Fruit fly (Drosophila melanogaster) whole organism, embryonic: ENCODE measurements around the gene Scox.

Source experiments
- ATbp ChIP-seq: fragments of 200-800 bp; sonication (Bioruptor generic); optimal IDR thresholded peaks from 2 replicates; lab custom pipeline; 2017; ENCODE audit warnings: missing biosample characterization, mild to moderate bottlenecking, missing genetic modification characterization, missing genetic modification reagents
- Bdp1 ChIP-seq: fragments of 200-800 bp; sonication (Bioruptor generic); optimal IDR thresholded peaks from 3 replicates; lab custom pipeline; 2016; ENCODE audit warnings: missing biosample characterization, missing genetic modification characterization
- CG10209 ChIP-seq: fragments of 200-800 bp; sonication (Bioruptor generic); optimal IDR thresholded peaks from 3 replicates; lab custom pipeline; 2017; ENCODE audit warnings: missing biosample characterization, mild to moderate bottlenecking, missing genetic modification characterization, missing genetic modification reagents
- CG10321 ChIP-seq: fragments of 200-800 bp; sonication (Bioruptor generic); IDR thresholded peaks from 2 replicates; pipeline ENCODE4 v1.3.6; 2022; ENCODE audit warnings: missing biosample characterization, missing genetic modification characterization
- CG10366 ChIP-seq: fragments of 200-800 bp; sonication (Bioruptor generic); IDR thresholded peaks from 2 replicates; pipeline ENCODE4 v1.3.6; 2022; ENCODE audit warnings: missing biosample characterization, missing genetic modification characterization
- CG14710 ChIP-seq: fragments of 200-800 bp; sonication (Bioruptor generic); optimal IDR thresholded peaks from 3 replicates; lab custom pipeline; 2019; ENCODE audit warnings: missing biosample characterization, mild to moderate bottlenecking, missing genetic modification characterization, moderate library complexity
- CG17328 ChIP-seq: fragments of 200-800 bp; sonication (Bioruptor generic); IDR thresholded peaks from 2 replicates; pipeline ENCODE4 v1.3.6; 2022; ENCODE audit warnings: missing biosample characterization, missing genetic modification characterization
- CG17359 ChIP-seq: fragments of 200-800 bp; sonication (Bioruptor generic); optimal IDR thresholded peaks from 3 replicates; lab custom pipeline; 2018; ENCODE audit warnings: missing biosample characterization, mild to moderate bottlenecking, missing genetic modification characterization, moderate library complexity
- CG18011 ChIP-seq: fragments of 200-800 bp; sonication (Bioruptor generic); optimal IDR thresholded peaks from 2 replicates; lab custom pipeline; 2017; ENCODE audit warnings: missing biosample characterization, missing genetic modification characterization, mild to moderate bottlenecking, moderate library complexity, missing genotype
- CG1832 ChIP-seq: fragments of 200-800 bp; sonication (Bioruptor generic); optimal IDR thresholded peaks from 2 replicates; lab custom pipeline; 2017; ENCODE audit warnings: missing biosample characterization, mild to moderate bottlenecking, missing genetic modification characterization, inconsistent platforms
- CG2116 ChIP-seq: fragments of 200-800 bp; sonication (Bioruptor generic); optimal IDR thresholded peaks from 3 replicates; lab custom pipeline; 2018; ENCODE audit warnings: missing biosample characterization, mild to moderate bottlenecking, missing genetic modification characterization
- CG30431 ChIP-seq: fragments of 200-800 bp; sonication (Bioruptor generic); optimal IDR thresholded peaks from 2 replicates; lab custom pipeline; 2017; ENCODE audit warnings: missing biosample characterization, missing genetic modification characterization
- CG3065 ChIP-seq: fragments of 200-800 bp; sonication (Bioruptor generic); optimal IDR thresholded peaks from 2 replicates; lab custom pipeline; 2016; ENCODE audit warnings: missing biosample characterization, missing genetic modification characterization
- CG31441 ChIP-seq: fragments of 200-800 bp; sonication (Bioruptor generic); IDR thresholded peaks from 2 replicates; pipeline ENCODE4 v1.3.6; 2022; ENCODE audit warnings: missing biosample characterization, missing genetic modification characterization
- CG3281 ChIP-seq: fragments of 200-800 bp; sonication (Bioruptor generic); optimal IDR thresholded peaks from 3 replicates; lab custom pipeline; 2017; ENCODE audit warnings: missing biosample characterization, mild to moderate bottlenecking, missing genetic modification characterization
- CG3838 ChIP-seq: fragments of 200-800 bp; sonication (Bioruptor generic); optimal IDR thresholded peaks from 3 replicates; lab custom pipeline; 2016; ENCODE audit warnings: missing biosample characterization, missing genetic modification characterization
- CG3847 ChIP-seq: fragments of 200-800 bp; sonication (Bioruptor generic); IDR thresholded peaks from 2 replicates; pipeline ENCODE4 v1.3.6; 2022; ENCODE audit warnings: missing biosample characterization, missing genetic modification characterization
- CG6175 ChIP-seq: fragments of 200-800 bp; sonication (Bioruptor generic); IDR thresholded peaks from 3 replicates; pipeline ENCODE4 v1.3.6; 2022; ENCODE audit warnings: missing biosample characterization, missing genetic modification characterization
- CG6689 ChIP-seq: fragments of 200-800 bp; sonication (Bioruptor generic); IDR thresholded peaks from 2 replicates; pipeline ENCODE4 v1.3.6; 2022; ENCODE audit warnings: missing biosample characterization, missing genetic modification characterization
- CG7271 ChIP-seq: fragments of 200-800 bp; sonication (Bioruptor generic); optimal IDR thresholded peaks from 2 replicates; lab custom pipeline; 2018; ENCODE audit warnings: missing biosample characterization, mild to moderate bottlenecking, missing genetic modification characterization, moderate library complexity
- CG9797 ChIP-seq: fragments of 200-800 bp; sonication (Bioruptor generic); optimal IDR thresholded peaks from 3 replicates; lab custom pipeline; 2018; ENCODE audit warnings: missing biosample characterization, mild to moderate bottlenecking, missing genetic modification characterization
- CG9876 ChIP-seq: fragments of 200-800 bp; sonication (Bioruptor generic); optimal IDR thresholded peaks from 2 replicates; lab custom pipeline; 2016; ENCODE audit warnings: missing biosample characterization, missing genetic modification characterization
- CTCF ChIP-seq: fragments of 200-800 bp; sonication (Bioruptor generic); optimal IDR thresholded peaks from 2 replicates; lab custom pipeline; 2017; ENCODE audit warnings: missing biosample characterization, mild to moderate bottlenecking, missing genetic modification characterization, moderate library complexity
- CkIIα-i1 ChIP-seq: fragments of 200-800 bp; sonication (Bioruptor generic); IDR thresholded peaks from 2 replicates; pipeline ENCODE4 v1.3.6; 2022; ENCODE audit warnings: missing biosample characterization, missing genetic modification characterization
- CrebB ChIP-seq: fragments of 200-800 bp; sonication (Bioruptor generic); optimal IDR thresholded peaks from 3 replicates; lab custom pipeline; 2018; ENCODE audit warnings: missing biosample characterization, mild to moderate bottlenecking, missing genetic modification characterization
- Fer2 ChIP-seq: fragments of 200-800 bp; sonication (Bioruptor generic); optimal IDR thresholded peaks from 2 replicates; lab custom pipeline; 2018; ENCODE audit warnings: missing biosample characterization, mild to moderate bottlenecking, missing genetic modification characterization, moderate library complexity
- HHEX ChIP-seq: fragments of 200-800 bp; sonication (Bioruptor generic); optimal IDR thresholded peaks from 3 replicates; lab custom pipeline; 2017; ENCODE audit warnings: missing biosample characterization, mild to moderate bottlenecking, missing genetic modification characterization, missing genetic modification reagents
- HLH3B ChIP-seq: fragments of 200-800 bp; sonication (Bioruptor generic); IDR thresholded peaks from 2 replicates; pipeline ENCODE4 v1.3.6; 2022; ENCODE audit warnings: missing biosample characterization, missing genetic modification characterization
- Meics ChIP-seq: fragments of 200-800 bp; sonication (Bioruptor generic); optimal IDR thresholded peaks from 2 replicates; lab custom pipeline; 2017; ENCODE audit warnings: missing biosample characterization, mild to moderate bottlenecking, missing genetic modification characterization
- Oli ChIP-seq: fragments of 200-800 bp; sonication (Bioruptor generic); optimal IDR thresholded peaks from 2 replicates; lab custom pipeline; 2018; ENCODE audit warnings: missing biosample characterization, mild to moderate bottlenecking, missing genetic modification characterization, moderate library complexity
- TFAM ChIP-seq: fragments of 200-800 bp; sonication (Bioruptor generic); optimal IDR thresholded peaks from 2 replicates; lab custom pipeline; 2017; ENCODE audit warnings: missing biosample characterization, missing genetic modification characterization, inconsistent platforms
- ap ChIP-seq: fragments of 200-800 bp; sonication (Bioruptor generic); IDR thresholded peaks from 2 replicates; pipeline ENCODE4 v1.3.6; 2022; ENCODE audit warnings: missing biosample characterization, missing genetic modification characterization
- ato ChIP-seq: fragments of 200-800 bp; sonication (Bioruptor generic); IDR thresholded peaks from 2 replicates; pipeline ENCODE4 v1.3.6; 2022; ENCODE audit warnings: missing biosample characterization, missing genetic modification characterization; ENCODE audit not compliant: partially characterized antibody
- bsh ChIP-seq, 2 experiments: fragments of 200-800 bp; sonication (Bioruptor generic); optimal IDR thresholded peaks; 2 replicates each; lab custom pipeline; 2017 to 2018; ENCODE audit warnings: mild to moderate bottlenecking in 2 of 2, missing biosample characterization in 2 of 2, missing genetic modification characterization in 2 of 2, moderate library complexity in 1 of 2
- crol ChIP-seq: fragments of 200-800 bp; sonication (Bioruptor generic); IDR thresholded peaks from 2 replicates; pipeline ENCODE4 v1.3.6; 2022; ENCODE audit warnings: missing biosample characterization, missing genetic modification characterization
- dpn ChIP-seq, 2 experiments: fragments of 200-800 bp; sonication (Bioruptor generic); optimal IDR thresholded peaks; 3 replicates each; lab custom pipeline; 2016; ENCODE audit warnings: missing biosample characterization in 2 of 2, missing genetic modification characterization in 2 of 2
- fu2 ChIP-seq: fragments of 200-800 bp; sonication (Bioruptor generic); optimal IDR thresholded peaks from 2 replicates; lab custom pipeline; 2016; ENCODE audit warnings: missing biosample characterization, missing genetic modification characterization
- grn ChIP-seq: fragments of 200-800 bp; sonication (Bioruptor generic); optimal IDR thresholded peaks from 3 replicates; lab custom pipeline; 2017; ENCODE audit warnings: missing biosample characterization, missing genetic modification characterization
- gt ChIP-seq: fragments of 200-800 bp; sonication (Bioruptor generic); IDR thresholded peaks from 2 replicates; pipeline ENCODE4 v1.3.6; 2022; ENCODE audit warnings: missing biosample characterization, missing genetic modification characterization
- ham ChIP-seq: fragments of 200-800 bp; sonication (Bioruptor generic); IDR thresholded peaks from 2 replicates; pipeline ENCODE4 v1.3.6; 2022; ENCODE audit warnings: missing biosample characterization, missing genetic modification characterization
- ind ChIP-seq: fragments of 200-800 bp; sonication (Bioruptor generic); optimal IDR thresholded peaks from 3 replicates; lab custom pipeline; 2016; ENCODE audit warnings: missing biosample characterization, missing genetic modification characterization
- kah ChIP-seq: fragments of 200-800 bp; sonication (Bioruptor generic); optimal IDR thresholded peaks from 2 replicates; lab custom pipeline; 2018; ENCODE audit warnings: missing biosample characterization, mild to moderate bottlenecking, missing genetic modification characterization
- klu ChIP-seq: fragments of 200-800 bp; sonication (Bioruptor generic); IDR thresholded peaks from 2 replicates; pipeline ENCODE4 v1.3.6; 2022; ENCODE audit warnings: missing biosample characterization, missing genetic modification characterization
- org-1 ChIP-seq: fragments of 200-800 bp; sonication (Bioruptor generic); optimal IDR thresholded peaks from 2 replicates; lab custom pipeline; 2017; ENCODE audit warnings: missing biosample characterization, missing genetic modification characterization
- pita ChIP-seq: fragments of 200-800 bp; sonication (Bioruptor generic); optimal IDR thresholded peaks from 2 replicates; lab custom pipeline; 2017; ENCODE audit warnings: missing biosample characterization, mild to moderate bottlenecking, missing genetic modification characterization
- shn ChIP-seq: fragments of 200-800 bp; sonication (Bioruptor generic); optimal IDR thresholded peaks from 3 replicates; lab custom pipeline; 2016; ENCODE audit warnings: missing biosample characterization, missing genetic modification characterization
- stc ChIP-seq: fragments of 200-800 bp; sonication (Bioruptor generic); IDR thresholded peaks from 2 replicates; pipeline ENCODE4 v1.3.6; 2022; ENCODE audit warnings: missing biosample characterization, missing genetic modification characterization
- sug ChIP-seq: fragments of 200-800 bp; optimal IDR thresholded peaks from 2 replicates; lab custom pipeline; 2019; ENCODE audit warnings: missing biosample characterization, mild to moderate bottlenecking, missing genetic modification characterization, moderate library complexity
- ttk ChIP-seq: fragments of 200-800 bp; sonication (Bioruptor generic); IDR thresholded peaks from 2 replicates; pipeline ENCODE4 v2.1.2; 2022; ENCODE audit warnings: missing biosample characterization, missing genetic modification characterization
- yki ChIP-seq: fragments of >200 bp; optimal IDR thresholded peaks from 3 replicates; lab custom pipeline; 2018
- z ChIP-seq: fragments of 200-800 bp; sonication (Bioruptor generic); IDR thresholded peaks from 3 replicates; pipeline ENCODE4 v1.3.6; 2022; ENCODE audit warnings: missing biosample characterization, missing genetic modification characterization
- zfh1 ChIP-seq: fragments of 200-800 bp; sonication (Bioruptor generic); IDR thresholded peaks from 3 replicates; pipeline ENCODE4 v1.3.6; 2022; ENCODE audit warnings: missing biosample characterization, missing genetic modification characterization

The Scox gene

DNA sequence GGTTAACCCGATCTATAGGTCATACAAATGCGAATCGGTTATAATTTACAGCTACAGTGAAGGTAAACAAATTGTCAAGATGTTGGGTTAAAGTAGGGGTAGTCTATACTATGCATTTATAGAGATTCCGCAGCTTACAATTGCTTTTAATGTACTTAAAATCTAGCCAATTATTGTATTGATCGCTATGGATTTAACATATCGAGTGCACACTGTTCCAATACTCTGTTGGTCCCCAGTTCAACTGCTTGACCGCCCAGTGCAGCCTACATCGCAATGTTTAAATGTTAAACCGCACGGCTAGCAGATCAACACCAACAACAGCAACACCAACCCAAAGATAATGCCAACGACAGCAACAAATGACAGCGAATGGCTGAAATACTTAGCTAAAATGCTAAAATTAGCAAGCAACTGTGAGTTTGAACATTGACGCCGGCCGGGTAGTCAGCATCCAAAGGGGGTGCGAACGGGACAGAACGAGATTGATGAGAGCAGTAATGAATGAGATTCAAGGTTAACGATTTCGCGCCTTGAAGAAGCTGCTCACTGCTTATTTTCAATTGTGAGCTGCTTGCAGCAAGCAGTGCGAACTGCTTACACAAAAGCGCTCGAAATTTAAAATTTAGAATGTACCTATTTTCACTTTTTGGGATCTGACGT is 32.3 kb upstream of the Scox start (continued):
- TF ChIP-seq grn (GFP tag; lab: Kevin White, UChicago) (no peak), CG10366 (GFP tag; lab: Robert Waterston, UW) (peak; percentile 34), HHEX (GFP tag; lab: Kevin White, UChicago) (no peak), yki (peak; percentile 21), TFAM (GFP tag; lab: Kevin White, UChicago) (no peak), CG9876 (GFP tag; lab: Kevin White, UChicago) (no peak), CG14710 (no peak), pita (GFP tag; lab: Kevin White, UChicago) (no peak), CG10321 (GFP tag; lab: Robert Waterston, UW) (peak; percentile 75), CG9797 (no peak), klu (GFP tag; lab: Robert Waterston, UW) (0 out of 2 replicates have a peak, but pooled peaks have one; percentile 5), ap (GFP tag; lab: Robert Waterston, UW) (peak; percentile 53; the same call in 1 of the 2 replicates), CG31441 (GFP tag; lab: Robert Waterston, UW) (no peak), zfh1 (GFP tag; lab: Robert Waterston, UW) (peak; percentile 72), CG2116 (GFP tag; lab: Kevin White, UChicago) (no peak), CG3847 (no peak), sug (peak; percentile 41), CG1832 (GFP tag; lab: Kevin White, UChicago) (peak; percentile 50), Fer2 (tag; lab: Kevin White, UChicago) (no peak), Oli (tag; lab: Kevin White, UChicago) (no peak), dpn (GFP tag; optimal IDR thresholded peaks at IDR 0.05; lab: Kevin White, UChicago) (peak in 1 of 2 experiments; percentile 4), CG7271 (no peak), CG6175 (no peak; the same call in 2 of the 3 replicates), stc (GFP tag; lab: Robert Waterston, UW) (no peak; the same call in 1 of the 2 replicates), ato (GFP tag; lab: Robert Waterston, UW) (no peak), CG17359 (tag; lab: Kevin White, UChicago) (no peak), CG3281 (GFP tag; lab: Kevin White, UChicago) (no peak), Meics (no peak), gt (GFP tag; lab: Robert Waterston, UW) (no peak; the same call in 1 of the 2 replicates), ATbp (no peak), HLH3B (no peak), CG3838 (GFP tag; lab: Kevin White, UChicago) (no peak), CG3065 (GFP tag; lab: Kevin White, UChicago) (no peak), CG18011 (no peak), bsh (GFP tag; optimal IDR thresholded peaks at IDR 0.05; lab: Kevin White, UChicago) (no peak), fu2 (GFP tag; lab: Kevin White, UChicago) (no peak), CG30431 (GFP tag; lab: Kevin White, UChicago) (no peak), ind (GFP tag; lab: Kevin White, UChicago) (no peak), crol (GFP tag; lab: Robert Waterston, UW) (no peak; the same call in none of the 2 replicates), shn (GFP tag; lab: Kevin White, UChicago) (no peak), kah (GFP tag; lab: Kevin White, UChicago) (no peak), CG17328 (GFP tag; lab: Robert Waterston, UW) (peak; percentile 64), CG6689 (GFP tag; lab: Robert Waterston, UW) (peak; percentile 12; the same call in 1 of the 2 replicates), CrebB (tag; lab: Kevin White, UChicago) (no peak), CkIIα-i1 (GFP tag; lab: Robert Waterston, UW) (no peak), ttk (no peak; the same call in 1 of the 2 replicates), ham (GFP tag; lab: Robert Waterston, UW) (no peak), z (no peak), CG10209 (GFP tag; lab: Kevin White, UChicago) (no peak), org-1 (GFP tag; lab: Kevin White, UChicago) (no peak), CTCF (GFP tag; lab: Kevin White, UChicago) (peak; percentile 33), Bdp1 (GFP tag; lab: Kevin White, UChicago) (no peak)
